Worm (Caenorhabditis elegans) whole organism, L2 larva: ENCODE measurements around the gene str-84.

Experiments
- aly-2 ChIP-seq: fragments of 150-350 bp; optimal IDR thresholded peaks from 2 replicates; lab custom pipeline; 2014; ENCODE audit warnings: missing biosample characterization, missing genetic modification characterization
- ama-1 ChIP-seq: fragments of 150-350 bp; optimal IDR thresholded peaks from 2 replicates; lab custom pipeline; 2018; ENCODE audit warnings: inconsistent platforms
- ceh-82 ChIP-seq: fragments of 150-350 bp; optimal IDR thresholded peaks from 2 replicates; lab custom pipeline; 2014; ENCODE audit warnings: missing biosample characterization, missing genetic modification characterization
- dmd-4 ChIP-seq: sonication (generic microtip); optimal IDR thresholded peaks from 2 replicates; lab custom pipeline; 2017; ENCODE audit warnings: missing biosample characterization, missing genetic modification characterization
- egl-27 ChIP-seq: sonication (generic microtip); optimal IDR thresholded peaks from 3 replicates; lab custom pipeline; 2017; ENCODE audit warnings: missing biosample characterization, missing genetic modification reagents, missing genetic modification characterization
- elt-1 ChIP-seq: fragments of 150-350 bp; optimal IDR thresholded peaks from 2 replicates; lab custom pipeline; 2014; ENCODE audit warnings: missing biosample characterization, missing genetic modification characterization
- elt-3 ChIP-seq: sonication (generic microtip); optimal IDR thresholded peaks from 2 replicates; lab custom pipeline; 2017; ENCODE audit warnings: missing biosample characterization, missing genetic modification characterization
- nhr-11 ChIP-seq: fragments of 150-350 bp; optimal IDR thresholded peaks from 2 replicates; lab custom pipeline; 2014; ENCODE audit warnings: missing biosample characterization, missing genetic modification characterization
- nhr-12 ChIP-seq: fragments of 150-350 bp; optimal IDR thresholded peaks from 2 replicates; lab custom pipeline; 2014; ENCODE audit warnings: missing biosample characterization, missing genetic modification characterization
- nhr-25 ChIP-seq: fragments of 150-350 bp; sonication (generic microtip); optimal IDR thresholded peaks from 3 replicates; lab custom pipeline; 2014; ENCODE audit warnings: missing biosample characterization, missing genetic modification characterization
- skn-1 ChIP-seq: sonication (generic microtip); optimal IDR thresholded peaks from 2 replicates; lab custom pipeline; 2017; ENCODE audit warnings: missing biosample characterization, missing genetic modification characterization
- unc-39 ChIP-seq: fragments of 150-350 bp; optimal IDR thresholded peaks from 2 replicates; lab custom pipeline; 2014; ENCODE audit warnings: missing biosample characterization, missing genetic modification characterization
- ztf-4 ChIP-seq: fragments of 150-350 bp; optimal IDR thresholded peaks from 2 replicates; lab custom pipeline; 2014; ENCODE audit warnings: missing biosample characterization, missing genetic modification characterization

- peak; percentile 77 for TF ChIP-seq ama-1 (lab: Kevin White, UChicago)
- TF ChIP-seq elt-1 (tag; lab: Kevin White, UChicago) = no peak
- TF ChIP-seq nhr-11 (tag; lab: Kevin White, UChicago) = no peak
- no peak for TF ChIP-seq elt-3 (tag; lab: Kevin White, UChicago)
- no peak for TF ChIP-seq egl-27 (tag; lab: Kevin White, UChicago)
- no peak for TF ChIP-seq skn-1 (tag; lab: Kevin White, UChicago)
- TF ChIP-seq nhr-12 (tag; lab: Kevin White, UChicago) = no peak
- TF ChIP-seq aly-2 = no peak
- TF ChIP-seq ceh-82 = no peak
- TF ChIP-seq ztf-4 (tag; lab: Kevin White, UChicago) = no peak
- no peak for TF ChIP-seq unc-39 (tag; lab: Kevin White, UChicago)
- TF ChIP-seq nhr-25 = peak; percentile 22
- no peak for TF ChIP-seq dmd-4 (tag; lab: Kevin White, UChicago)
Observed at ce11 chrV:8935104-8935503, 45.6 kb downstream of the str-84 start.
